Worm (Caenorhabditis elegans) whole organism, young adult: ENCODE results near the gene M03B6.3.

Experiments used
- K12H6.12 ChIP-seq: fragments of 200-800 bp; sonication (Bioruptor generic); optimal IDR thresholded peaks from 2 replicates; lab custom pipeline; 2018; ENCODE audit warnings: mild to moderate bottlenecking, missing genetic modification characterization, missing compliant biosample characterization
- cebp-1 ChIP-seq, 2 experiments: fragments of 200-800 bp in 1 of 2; sonication (Bioruptor generic) in 1 of 2; sonication (generic microtip) in 1 of 2; IDR thresholded peaks in 1 of 2; optimal IDR thresholded peaks in 1 of 2; 2 replicates each; pipeline versions ENCODE4 v1.3.6 to Lab custom; 2017 to 2022; ENCODE audit warnings: missing compliant biosample characterization in 2 of 2, missing genetic modification characterization in 2 of 2, mild to moderate bottlenecking in 1 of 2, missing genetic modification reagents in 1 of 2, moderate library complexity in 1 of 2
- ceh-27 ChIP-seq: fragments of 200-800 bp; sonication (Bioruptor generic); optimal IDR thresholded peaks from 2 replicates; lab custom pipeline; 2018; ENCODE audit warnings: mild to moderate bottlenecking, missing genetic modification characterization, moderate library complexity, missing compliant biosample characterization
- chd-7 ChIP-seq: sonication (generic microtip); optimal IDR thresholded peaks from 2 replicates; lab custom pipeline; 2016; ENCODE audit warnings: mild to moderate bottlenecking, missing genetic modification characterization, moderate library complexity, missing compliant biosample characterization
- egl-44 ChIP-seq: fragments of 200-800 bp; sonication (Bioruptor generic); IDR thresholded peaks from 2 replicates; pipeline ENCODE4 v1.3.6; 2022; ENCODE audit warnings: missing genetic modification reagents, missing genetic modification characterization, missing compliant biosample characterization
- nhr-179 ChIP-seq: sonication (generic microtip); optimal IDR thresholded peaks from 2 replicates; lab custom pipeline; 2016; ENCODE audit warnings: mild to moderate bottlenecking, missing genetic modification characterization, missing compliant biosample characterization
- rpc-1 ChIP-seq, 2 experiments: fragments of 150-350 bp in 1 of 2; sonication (generic microtip) in 1 of 2; optimal IDR thresholded peaks; 2 replicates each; lab custom pipeline; 2014 to 2018; ENCODE audit warnings: missing biosample characterization in 1 of 2, missing genetic modification characterization in 1 of 2, missing genetic modification reagents in 1 of 2, missing genotype in 1 of 2
- somi-1 ChIP-seq: fragments of 200-800 bp; sonication (Bioruptor generic); optimal IDR thresholded peaks from 2 replicates; lab custom pipeline; 2018; ENCODE audit warnings: mild to moderate bottlenecking, missing genetic modification characterization, missing compliant biosample characterization

Gene M03B6.3

ce11 chrX:13811929-13812328 is 52.2 kb downstream of the M03B6.3 start:
- no peak for TF ChIP-seq ceh-27
- no peak for TF ChIP-seq nhr-179 (tag; lab: Kevin White, UChicago)
- TF ChIP-seq chd-7 (tag; lab: Kevin White, UChicago), result no peak
- peak; percentile 47 for TF ChIP-seq somi-1 (GFP tag; lab: Kevin White, UChicago)
- TF ChIP-seq K12H6.12, result peak; percentile 5
- TF ChIP-seq egl-44 (GFP tag; lab: Robert Waterston, UW), result no peak
- no peak for TF ChIP-seq cebp-1 (GFP tag; IDR thresholded peaks at IDR 0.05; lab: Robert Waterston, UW)
- no peak for TF ChIP-seq cebp-1 (tag; optimal IDR thresholded peaks at IDR 0.05; lab: Kevin White, UChicago)
- no peak for TF ChIP-seq rpc-1 (optimal IDR thresholded peaks at IDR 0.05; lab: Kevin White, UChicago)
- no peak for TF ChIP-seq rpc-1 (tag; optimal IDR thresholded peaks at IDR 0.05; lab: Kevin White, UChicago)
